Worm (Caenorhabditis elegans) whole organism, L1 larva: Measurements from ENCODE around the gene fbxa-156.
A peak's percentile ranks its signal among the peaks of the same experiment; 100 is the strongest.

Experiments
- C16A3.4 ChIP-seq: fragments of 150-350 bp; optimal IDR thresholded peaks from 2 replicates; lab custom pipeline; 2014; ENCODE audit warnings: missing biosample characterization, missing genetic modification characterization
- C34B4.2 ChIP-seq: sonication (generic microtip); optimal IDR thresholded peaks from 2 replicates; lab custom pipeline; 2017; ENCODE audit warnings: mild to moderate bottlenecking, missing genetic modification characterization, missing compliant biosample characterization
- ama-1 ChIP-seq: fragments of 150-350 bp; optimal IDR thresholded peaks from 2 replicates; lab custom pipeline; 2014
- ceh-8 ChIP-seq: fragments of 200-800 bp; sonication (Bioruptor generic); optimal IDR thresholded peaks from 2 replicates; lab custom pipeline; 2018; ENCODE audit warnings: mild to moderate bottlenecking, missing genetic modification characterization, moderate library complexity, missing compliant biosample characterization
- ceh-82 ChIP-seq, 3 experiments: fragments of 150-350 bp in 1 of 3; sonication (generic microtip) in 2 of 3; optimal IDR thresholded peaks; 2 replicates each; lab custom pipeline; 2014 to 2017; ENCODE audit warnings: missing biosample characterization in 3 of 3, missing genetic modification characterization in 3 of 3
- ceh-88 ChIP-seq: fragments of 200-800 bp; sonication (Bioruptor generic); IDR thresholded peaks from 2 replicates; pipeline ENCODE4 v1.3.6; 2022; ENCODE audit warnings: missing genetic modification characterization, missing compliant biosample characterization
- ceh-90 ChIP-seq: sonication (generic microtip); optimal IDR thresholded peaks from 2 replicates; lab custom pipeline; 2016; ENCODE audit warnings: missing genetic modification characterization, missing compliant biosample characterization
- ces-1 ChIP-seq: fragments of 150-350 bp; optimal IDR thresholded peaks from 2 replicates; lab custom pipeline; 2014; ENCODE audit warnings: missing biosample characterization, missing genetic modification reagents, missing genetic modification characterization
- dpl-1 ChIP-seq, 3 experiments: fragments of 150-350 bp in 2 of 3; sonication (generic microtip) in 1 of 3; optimal IDR thresholded peaks; 2 replicates each; lab custom pipeline; 2014 to 2017; ENCODE audit warnings: missing biosample characterization in 3 of 3, missing genetic modification characterization in 3 of 3, missing genetic modification reagents in 3 of 3
- efl-3 ChIP-seq: fragments of 200-800 bp; sonication (Bioruptor generic); optimal IDR thresholded peaks from 2 replicates; lab custom pipeline; 2018; ENCODE audit warnings: mild to moderate bottlenecking, missing genetic modification characterization, missing compliant biosample characterization
- egl-13 ChIP-seq: sonication (generic microtip); optimal IDR thresholded peaks from 2 replicates; lab custom pipeline; 2016; ENCODE audit warnings: missing genotype, missing genetic modification reagents, missing genetic modification characterization, missing compliant biosample characterization
- egl-27 ChIP-seq, 2 experiments: fragments of 150-350 bp in 1 of 2; sonication (generic microtip); optimal IDR thresholded peaks; 3 replicates each; lab custom pipeline; 2017 to 2018; ENCODE audit warnings: missing biosample characterization in 2 of 2, missing genetic modification characterization in 2 of 2, missing genetic modification reagents in 2 of 2
- elt-2 ChIP-seq: sonication (generic microtip); optimal IDR thresholded peaks from 2 replicates; lab custom pipeline; 2016; ENCODE audit warnings: missing genetic modification characterization, mild to moderate bottlenecking, inconsistent platforms, missing compliant biosample characterization, missing genetic modification reagents
- elt-3 ChIP-seq, 6 experiments: fragments of 150-350 bp in 1 of 6; sonication (generic microtip); optimal IDR thresholded peaks; 2 replicates each; lab custom pipeline; 2017 to 2018; ENCODE audit warnings: missing biosample characterization in 6 of 6, missing genetic modification characterization in 6 of 6, inconsistent platforms in 1 of 6
- ets-5 ChIP-seq: fragments of 200-800 bp; sonication (Bioruptor generic); IDR thresholded peaks from 2 replicates; pipeline ENCODE4 v1.3.6; 2022; ENCODE audit warnings: missing genetic modification characterization, missing compliant biosample characterization
- fkh-4 ChIP-seq: sonication (generic microtip); optimal IDR thresholded peaks from 2 replicates; lab custom pipeline; 2016; ENCODE audit warnings: missing compliant biosample characterization, missing genetic modification characterization, borderline replicate concordance
- fkh-8 ChIP-seq: sonication (generic microtip); optimal IDR thresholded peaks from 2 replicates; lab custom pipeline; 2016; ENCODE audit warnings: mild to moderate bottlenecking, missing genetic modification characterization, missing compliant biosample characterization
- fos-1 ChIP-seq: fragments of 150-350 bp; optimal IDR thresholded peaks from 2 replicates; lab custom pipeline; 2014; ENCODE audit warnings: missing biosample characterization, missing genetic modification characterization
- grh-1 ChIP-seq: fragments of 200-800 bp; sonication (Bioruptor generic); IDR thresholded peaks from 2 replicates; pipeline ENCODE4 v1.3.6; 2022; ENCODE audit warnings: missing genetic modification reagents, missing genetic modification characterization, missing compliant biosample characterization
- hlh-17 ChIP-seq: fragments of 200-800 bp; sonication (Bioruptor generic); optimal IDR thresholded peaks from 2 replicates; lab custom pipeline; 2018; ENCODE audit warnings: missing genetic modification characterization, mild to moderate bottlenecking, missing compliant biosample characterization, moderate library complexity, borderline replicate concordance
- irx-1 ChIP-seq: sonication (generic microtip); optimal IDR thresholded peaks from 2 replicates; lab custom pipeline; 2016; ENCODE audit warnings: missing genetic modification characterization, missing compliant biosample characterization
- isw-1 ChIP-seq: fragments of 200-800 bp; sonication (Bioruptor generic); IDR thresholded peaks from 2 replicates; pipeline ENCODE4 v1.3.6; 2022; ENCODE audit warnings: missing genetic modification characterization, missing compliant biosample characterization
- lin-13 ChIP-seq: fragments of 150-350 bp; optimal IDR thresholded peaks from 2 replicates; lab custom pipeline; 2014; ENCODE audit warnings: missing biosample characterization, missing genetic modification reagents, missing genetic modification characterization
- lin-14 ChIP-seq: fragments of 200-800 bp; sonication (Bioruptor generic); optimal IDR thresholded peaks from 2 replicates; lab custom pipeline; 2018; ENCODE audit warnings: mild to moderate bottlenecking, missing genetic modification characterization, moderate library complexity, missing compliant biosample characterization
- lin-39 ChIP-seq: fragments of 150-350 bp; optimal IDR thresholded peaks from 2 replicates; lab custom pipeline; 2014; ENCODE audit warnings: missing biosample characterization, missing genetic modification reagents, missing genetic modification characterization
- lir-3 ChIP-seq: sonication (generic microtip); optimal IDR thresholded peaks from 2 replicates; lab custom pipeline; 2016; ENCODE audit warnings: mild to moderate bottlenecking, missing genetic modification characterization, moderate library complexity, missing compliant biosample characterization; ENCODE audit not compliant: poor library complexity
- mab-9 ChIP-seq: fragments of 200-800 bp; sonication (Bioruptor generic); IDR thresholded peaks from 2 replicates; pipeline ENCODE4 v1.3.6; 2022; ENCODE audit warnings: missing genetic modification reagents, missing genetic modification characterization, missing compliant biosample characterization
- nhr-11 ChIP-seq: fragments of 150-350 bp; optimal IDR thresholded peaks from 2 replicates; lab custom pipeline; 2014; ENCODE audit warnings: missing biosample characterization, missing genetic modification characterization
- nhr-19 ChIP-seq: fragments of 200-800 bp; sonication (Bioruptor generic); conservative IDR thresholded peaks from 2 replicates; pipeline ENCODE4 v1.3.6; 2022; ENCODE audit warnings: missing genetic modification characterization, missing compliant biosample characterization
- nhr-20 ChIP-seq: sonication (generic microtip); optimal IDR thresholded peaks from 2 replicates; lab custom pipeline; 2016; ENCODE audit warnings: mild to moderate bottlenecking, missing genetic modification characterization, missing compliant biosample characterization
- nhr-47 ChIP-seq: sonication (generic microtip); optimal IDR thresholded peaks from 2 replicates; lab custom pipeline; 2016; ENCODE audit warnings: mild to moderate bottlenecking, missing genetic modification characterization, moderate library complexity, missing compliant biosample characterization
- nhr-71 ChIP-seq: sonication (generic microtip); optimal IDR thresholded peaks from 2 replicates; lab custom pipeline; 2016; ENCODE audit warnings: mild to moderate bottlenecking, missing genetic modification characterization, moderate library complexity, missing compliant biosample characterization
- nhr-76 ChIP-seq: sonication (generic microtip); optimal IDR thresholded peaks from 2 replicates; lab custom pipeline; 2017; ENCODE audit warnings: missing biosample characterization, missing genetic modification characterization
- nhr-77 ChIP-seq: fragments of 150-350 bp; optimal IDR thresholded peaks from 2 replicates; lab custom pipeline; 2014; ENCODE audit warnings: missing biosample characterization, missing genetic modification characterization
- nhr-85 ChIP-seq: sonication (generic microtip); peaks from one replicate; lab custom pipeline; 2016; ENCODE audit warnings: missing genetic modification characterization, inconsistent platforms, missing compliant biosample characterization
- pag-3 ChIP-seq: sonication (generic microtip); optimal IDR thresholded peaks from 2 replicates; lab custom pipeline; 2017; ENCODE audit warnings: missing genetic modification characterization, mild to moderate bottlenecking, missing compliant biosample characterization, antibody characterized with exemption, borderline replicate concordance; ENCODE audit not compliant: insufficient read depth
- pqm-1 ChIP-seq: sonication (generic microtip); optimal IDR thresholded peaks from 3 replicates; lab custom pipeline; 2017; ENCODE audit warnings: missing biosample characterization, missing genetic modification characterization
- rnt-1 ChIP-seq: sonication (generic microtip); optimal IDR thresholded peaks from 2 replicates; lab custom pipeline; 2016; ENCODE audit warnings: mild to moderate bottlenecking, missing genetic modification characterization, moderate library complexity, missing compliant biosample characterization
- snpc-4 ChIP-seq: fragments of 150-350 bp; optimal IDR thresholded peaks from 2 replicates; lab custom pipeline; 2014; ENCODE audit warnings: missing biosample characterization, missing genetic modification characterization
- sox-4 ChIP-seq: sonication (generic microtip); optimal IDR thresholded peaks from 2 replicates; lab custom pipeline; 2016; ENCODE audit warnings: missing genetic modification characterization, missing compliant biosample characterization
- sup-37 ChIP-seq: fragments of 200-800 bp; sonication (Bioruptor generic); optimal IDR thresholded peaks from 2 replicates; lab custom pipeline; 2018; ENCODE audit warnings: mild to moderate bottlenecking, missing genetic modification characterization, missing compliant biosample characterization
- unc-130 ChIP-seq: fragments of 150-350 bp; optimal IDR thresholded peaks from 2 replicates; lab custom pipeline; 2017; ENCODE audit warnings: missing biosample characterization, missing genetic modification characterization, inconsistent platforms
- unc-30 ChIP-seq: sonication (generic microtip); optimal IDR thresholded peaks from 2 replicates; lab custom pipeline; 2017; ENCODE audit warnings: missing biosample characterization, missing genetic modification characterization
- unc-62 ChIP-seq: fragments of 150-350 bp; optimal IDR thresholded peaks from 2 replicates; lab custom pipeline; 2014; ENCODE audit warnings: missing biosample characterization, missing genetic modification reagents, missing genetic modification characterization
- unc-98 ChIP-seq: fragments of 200-800 bp; sonication (Bioruptor generic); IDR thresholded peaks from 2 replicates; pipeline ENCODE4 v1.3.6; 2022; ENCODE audit warnings: missing genetic modification characterization, missing compliant biosample characterization
- vab-15 ChIP-seq: sonication (generic microtip); optimal IDR thresholded peaks from 2 replicates; lab custom pipeline; 2017; ENCODE audit warnings: missing genotype, mild to moderate bottlenecking, missing genetic modification characterization, missing compliant biosample characterization
- zag-1 ChIP-seq: fragments of 150-350 bp; optimal IDR thresholded peaks from 2 replicates; lab custom pipeline; 2014; ENCODE audit warnings: missing biosample characterization, missing genetic modification characterization
- ztf-11 ChIP-seq, 2 experiments: sonication (generic microtip); optimal IDR thresholded peaks; 2 replicates each; lab custom pipeline; 2016 to 2017; ENCODE audit warnings: missing genetic modification characterization in 2 of 2, missing biosample characterization in 1 of 2, missing compliant biosample characterization in 1 of 2
- ztf-4 ChIP-seq: fragments of 150-350 bp; optimal IDR thresholded peaks from 2 replicates; lab custom pipeline; 2014; ENCODE audit warnings: missing biosample characterization, missing genetic modification characterization

fbxa-156 gene

DNA sequence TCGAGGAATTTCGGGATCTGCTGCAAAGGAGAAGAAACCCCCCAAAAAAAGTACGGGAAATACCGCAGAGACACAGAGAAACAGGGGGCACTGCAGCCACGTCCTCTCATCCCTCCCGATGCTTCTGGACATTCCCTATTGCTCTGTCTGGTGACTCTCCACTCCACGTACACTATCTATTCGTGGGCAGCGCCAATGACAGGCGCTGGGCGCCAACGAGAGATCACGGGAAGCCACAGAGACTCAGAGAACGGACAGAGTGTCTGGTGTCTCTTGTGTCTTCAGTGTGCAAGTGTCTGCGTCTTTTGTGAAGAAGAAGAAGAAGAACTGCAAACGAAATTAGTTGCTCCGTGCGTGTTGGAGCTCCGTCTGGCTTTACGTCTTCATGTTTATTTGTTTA lies 38.7 kb downstream of the fbxa-156 start (continued):
- TF ChIP-seq lir-3 (tag; lab: Kevin White, UChicago) (no peak), snpc-4 (tag; lab: Kevin White, UChicago) (peak; percentile 60), mab-9 (GFP tag; lab: Robert Waterston, UW) (no peak), ztf-11 (tag; optimal IDR thresholded peaks at IDR 0.05; lab: Kevin White, UChicago) (peak in 1 of 2 experiments; percentile 44), C34B4.2 (no peak), ceh-90 (tag; lab: Kevin White, UChicago) (no peak), fkh-4 (tag; lab: Kevin White, UChicago) (no peak), lin-13 (peak; percentile 76), grh-1 (GFP tag; lab: Robert Waterston, UW) (no peak), nhr-71 (tag; lab: Kevin White, UChicago) (peak; percentile 95), efl-3 (GFP tag; lab: Kevin White, UChicago) (no peak), elt-2 (tag; lab: Kevin White, UChicago) (peak; percentile 31), nhr-85 (tag; lab: Kevin White, UChicago) (peak; percentile 77), irx-1 (tag; lab: Kevin White, UChicago) (peak; percentile 63), zag-1 (tag; lab: Kevin White, UChicago) (no peak), ztf-4 (tag; lab: Kevin White, UChicago) (peak; percentile 86), unc-30 (tag; lab: Kevin White, UChicago) (no peak), egl-27 (tag; optimal IDR thresholded peaks at IDR 0.05; lab: Kevin White, UChicago) (peak; percentile 35 to 86), rnt-1 (tag; lab: Kevin White, UChicago) (no peak), nhr-20 (tag; lab: Kevin White, UChicago) (peak; percentile 82), ceh-8 (peak; percentile 37), unc-62 (GFP tag; lab: Kevin White, UChicago) (no peak), isw-1 (GFP tag; lab: Robert Waterston, UW) (peak; percentile 61), nhr-11 (peak; percentile 34), ceh-88 (GFP tag; lab: Robert Waterston, UW) (0 out of 2 replicates have a peak, but pooled peaks have one; percentile 17), ets-5 (GFP tag; lab: Robert Waterston, UW) (no peak), ceh-82 (tag; optimal IDR thresholded peaks at IDR 0.05; lab: Kevin White, UChicago) (peak; percentile 59 to 92 (median 82)), unc-130 (tag; lab: Kevin White, UChicago) (no peak), ces-1 (peak; percentile 62), nhr-19 (GFP tag; lab: Robert Waterston, UW) (peak; percentile 75), nhr-47 (tag; lab: Kevin White, UChicago) (peak; percentile 92), nhr-76 (tag; lab: Kevin White, UChicago) (no peak), sox-4 (peak; percentile 19), pag-3 (tag; lab: Kevin White, UChicago) (no peak), egl-13 (tag; lab: Kevin White, UChicago) (peak; percentile 81), lin-14 (GFP tag; lab: Kevin White, UChicago) (peak; percentile 97), nhr-77 (tag; lab: Kevin White, UChicago) (peak; percentile 74), hlh-17 (GFP tag; lab: Kevin White, UChicago) (no peak), pqm-1 (tag; lab: Kevin White, UChicago) (no peak), unc-98 (GFP tag; lab: Robert Waterston, UW) (no peak), fos-1 (tag; lab: Kevin White, UChicago) (peak; percentile 78), C16A3.4 (tag; lab: Kevin White, UChicago) (peak; percentile 45), fkh-8 (peak; percentile 93), sup-37 (peak; percentile 3), vab-15 (no peak), lin-39 (no peak), elt-3 (tag; optimal IDR thresholded peaks at IDR 0.05; lab: Kevin White, UChicago) (peak in 1 of 6 experiments; percentile 55), dpl-1 (GFP tag; optimal IDR thresholded peaks at IDR 0.05; lab: Kevin White, UChicago) (peak; percentile 56 to 69 (median 66)), ama-1 (lab: Kevin White, UChicago) (peak; percentile 41)
- TF ChIP-seq, all 84 proteins: peak for 50
